Fruit fly (Drosophila melanogaster) whole organism, embryonic: Measurements from ENCODE around the gene CG5096.

Source experiments
- Aef1 ChIP-seq: fragments of 200-800 bp; sonication (Bioruptor generic); IDR thresholded peaks from 3 replicates; pipeline ENCODE4 v1.3.6; 2022; ENCODE audit warnings: missing biosample characterization, missing genetic modification characterization
- CG10321 ChIP-seq: fragments of 200-800 bp; sonication (Bioruptor generic); IDR thresholded peaks from 2 replicates; pipeline ENCODE4 v1.3.6; 2022; ENCODE audit warnings: missing biosample characterization, missing genetic modification characterization
- CG11723 ChIP-seq: fragments of 200-800 bp; sonication (Bioruptor generic); optimal IDR thresholded peaks from 2 replicates; lab custom pipeline; 2017; ENCODE audit warnings: missing biosample characterization, mild to moderate bottlenecking, missing genetic modification characterization
- CG12155 ChIP-seq: fragments of 200-800 bp; sonication (Bioruptor generic); optimal IDR thresholded peaks from 3 replicates; lab custom pipeline; 2016; ENCODE audit warnings: missing biosample characterization, missing genetic modification characterization
- CG13287 ChIP-seq: fragments of 200-800 bp; sonication (Bioruptor generic); IDR thresholded peaks from 2 replicates; pipeline ENCODE4 v1.3.6; 2022; ENCODE audit warnings: missing biosample characterization, missing genetic modification characterization; ENCODE audit not compliant: partially characterized antibody
- CG13894 ChIP-seq: fragments of 200-800 bp; sonication (Bioruptor generic); optimal IDR thresholded peaks from 3 replicates; lab custom pipeline; 2018; ENCODE audit warnings: missing biosample characterization, mild to moderate bottlenecking, missing genetic modification characterization, moderate library complexity
- CG15011 ChIP-seq: fragments of 200-800 bp; sonication (Bioruptor generic); optimal IDR thresholded peaks from 3 replicates; lab custom pipeline; 2018; ENCODE audit warnings: missing biosample characterization, mild to moderate bottlenecking, missing genetic modification characterization
- CG15601 ChIP-seq: fragments of 200-800 bp; sonication (Bioruptor generic); optimal IDR thresholded peaks from 3 replicates; lab custom pipeline; 2019; ENCODE audit warnings: missing biosample characterization, mild to moderate bottlenecking, missing genetic modification characterization, moderate library complexity
- CG17186 ChIP-seq: fragments of 200-800 bp; sonication (Bioruptor generic); optimal IDR thresholded peaks from 3 replicates; lab custom pipeline; 2017; ENCODE audit warnings: missing biosample characterization, missing genetic modification reagents, missing genetic modification characterization
- CG2116 ChIP-seq: fragments of 200-800 bp; sonication (Bioruptor generic); optimal IDR thresholded peaks from 3 replicates; lab custom pipeline; 2018; ENCODE audit warnings: missing biosample characterization, mild to moderate bottlenecking, missing genetic modification characterization
- CG2120 ChIP-seq: fragments of 200-800 bp; sonication (Bioruptor generic); optimal IDR thresholded peaks from 3 replicates; lab custom pipeline; 2016; ENCODE audit warnings: missing biosample characterization, missing genetic modification characterization
- CG2199 ChIP-seq: fragments of 200-800 bp; sonication (Bioruptor generic); IDR thresholded peaks from 3 replicates; pipeline ENCODE4 v1.3.6; 2022; ENCODE audit warnings: missing biosample characterization, missing genetic modification characterization
- CG30020 ChIP-seq: fragments of 200-800 bp; optimal IDR thresholded peaks from 2 replicates; lab custom pipeline; 2019; ENCODE audit warnings: missing biosample characterization, mild to moderate bottlenecking, missing genetic modification characterization, moderate library complexity
- CG32772 ChIP-seq: fragments of 200-800 bp; sonication (Bioruptor generic); IDR thresholded peaks from 2 replicates; pipeline ENCODE4 v1.3.6; 2022; ENCODE audit warnings: missing biosample characterization, missing genetic modification characterization
- CG3847 ChIP-seq: fragments of 200-800 bp; sonication (Bioruptor generic); IDR thresholded peaks from 2 replicates; pipeline ENCODE4 v1.3.6; 2022; ENCODE audit warnings: missing biosample characterization, missing genetic modification characterization
- CG4854 ChIP-seq: fragments of 200-800 bp; sonication (Bioruptor generic); optimal IDR thresholded peaks from 2 replicates; lab custom pipeline; 2016; ENCODE audit warnings: missing biosample characterization, missing genetic modification characterization, inconsistent platforms
- CG8944 ChIP-seq: fragments of 200-800 bp; sonication (Bioruptor generic); optimal IDR thresholded peaks from 3 replicates; lab custom pipeline; 2016; ENCODE audit warnings: missing biosample characterization, missing genetic modification characterization
- CG9797 ChIP-seq: fragments of 200-800 bp; sonication (Bioruptor generic); optimal IDR thresholded peaks from 3 replicates; lab custom pipeline; 2018; ENCODE audit warnings: missing biosample characterization, mild to moderate bottlenecking, missing genetic modification characterization
- Camta ChIP-seq: fragments of 200-800 bp; sonication (Bioruptor generic); optimal IDR thresholded peaks from 2 replicates; lab custom pipeline; 2016; ENCODE audit warnings: missing biosample characterization, missing genetic modification characterization
- CrebB ChIP-seq: fragments of 200-800 bp; sonication (Bioruptor generic); optimal IDR thresholded peaks from 3 replicates; lab custom pipeline; 2018; ENCODE audit warnings: missing biosample characterization, mild to moderate bottlenecking, missing genetic modification characterization
- Deaf1 ChIP-seq: fragments of 200-800 bp; optimal IDR thresholded peaks from 3 replicates; lab custom pipeline; 2019; ENCODE audit warnings: missing biosample characterization, mild to moderate bottlenecking, missing genetic modification characterization, moderate library complexity
- Dfd ChIP-seq, 2 experiments: fragments of >200 bp; optimal IDR thresholded peaks; 2 replicates each; lab custom pipeline; 2017; ENCODE audit warnings: missing biosample characterization in 2 of 2, missing genetic modification characterization in 2 of 2
- Dp ChIP-seq: fragments of 200-800 bp; sonication (Bioruptor generic); optimal IDR thresholded peaks from 2 replicates; lab custom pipeline; 2018; ENCODE audit warnings: missing biosample characterization, mild to moderate bottlenecking, missing genetic modification characterization, moderate library complexity
- E2f2 ChIP-seq: fragments of 200-800 bp; sonication (Bioruptor generic); IDR thresholded peaks from 2 replicates; pipeline ENCODE4 v1.3.6; 2022; ENCODE audit warnings: missing biosample characterization, missing genetic modification characterization
- Ets65A ChIP-seq: fragments of 200-800 bp; sonication (Bioruptor generic); peaks from one replicate; lab custom pipeline; 2016; ENCODE audit warnings: missing biosample characterization, missing genetic modification characterization
- Lpt ChIP-seq: fragments of >200 bp; optimal IDR thresholded peaks from 2 replicates; lab custom pipeline; 2018; ENCODE audit warnings: missing biosample characterization, missing genetic modification characterization
- Med ChIP-seq: fragments of 200-800 bp; sonication (Bioruptor generic); peaks from one replicate; lab custom pipeline; 2016; ENCODE audit warnings: missing biosample characterization, missing genetic modification characterization, mild to moderate bottlenecking, inconsistent platforms, moderate library complexity
- Mrtf ChIP-seq: fragments of 200-800 bp; sonication (Bioruptor generic); IDR thresholded peaks from 3 replicates; pipeline ENCODE4 v1.3.6; 2022; ENCODE audit warnings: missing biosample characterization, missing genetic modification characterization
- Pdp1 ChIP-seq, 2 experiments: fragments of 200-800 bp; sonication (Bioruptor generic); optimal IDR thresholded peaks; 3 replicates each; lab custom pipeline; 2016; ENCODE audit warnings: missing biosample characterization in 2 of 2, missing genetic modification characterization in 2 of 2, mild to moderate bottlenecking in 1 of 2, moderate library complexity in 1 of 2
- Trl ChIP-seq, 3 experiments: fragments of >200 bp in 2 of 3; fragments of 200-800 bp in 1 of 3; sonication (Bioruptor generic) in 1 of 3; optimal IDR thresholded peaks; 2 replicates in 1 of 3; 3 replicates in 2 of 3; lab custom pipeline; 2016 to 2017; ENCODE audit warnings: missing biosample characterization in 1 of 3, missing genetic modification characterization in 1 of 3
- bcd ChIP-seq: fragments of 200-800 bp; sonication (Bioruptor generic); optimal IDR thresholded peaks from 2 replicates; lab custom pipeline; 2017; ENCODE audit warnings: missing biosample characterization, mild to moderate bottlenecking, missing genetic modification characterization
- bigmax ChIP-seq: fragments of 200-800 bp; sonication (Bioruptor generic); optimal IDR thresholded peaks from 2 replicates; lab custom pipeline; 2018; ENCODE audit warnings: missing biosample characterization, mild to moderate bottlenecking, missing genetic modification characterization
- cg ChIP-seq: fragments of 200-800 bp; sonication (Bioruptor generic); optimal IDR thresholded peaks from 3 replicates; lab custom pipeline; 2019; ENCODE audit warnings: missing biosample characterization, mild to moderate bottlenecking, missing genetic modification characterization, moderate library complexity
- ci ChIP-seq: fragments of 200-800 bp; sonication (Bioruptor generic); IDR thresholded peaks from 3 replicates; pipeline ENCODE4 v1.3.6; 2022; ENCODE audit warnings: missing biosample characterization, missing genetic modification characterization
- croc ChIP-seq: fragments of 200-800 bp; sonication (Bioruptor generic); conservative IDR thresholded peaks from 3 replicates; pipeline ENCODE4 v1.3.6; 2022; ENCODE audit warnings: missing biosample characterization, missing genetic modification characterization
- ewg ChIP-seq: fragments of 200-800 bp; sonication (Bioruptor generic); optimal IDR thresholded peaks from 3 replicates; lab custom pipeline; 2017; ENCODE audit warnings: mild to moderate bottlenecking, missing biosample characterization, missing genetic modification reagents, missing genetic modification characterization
- exex ChIP-seq: fragments of 200-800 bp; sonication (Bioruptor generic); optimal IDR thresholded peaks from 4 replicates; lab custom pipeline; 2018; ENCODE audit warnings: missing biosample characterization, mild to moderate bottlenecking, missing genetic modification characterization, moderate library complexity
- grau ChIP-seq: fragments of 200-800 bp; optimal IDR thresholded peaks from 3 replicates; lab custom pipeline; 2019; ENCODE audit warnings: missing biosample characterization, mild to moderate bottlenecking, missing genetic modification characterization, moderate library complexity
- grn ChIP-seq: fragments of 200-800 bp; sonication (Bioruptor generic); optimal IDR thresholded peaks from 3 replicates; lab custom pipeline; 2017; ENCODE audit warnings: missing biosample characterization, missing genetic modification characterization
- insv ChIP-seq, 2 experiments: fragments of 200-800 bp; sonication (Bioruptor generic); optimal IDR thresholded peaks; 3 replicates each; lab custom pipeline; 2016 to 2018; ENCODE audit warnings: missing biosample characterization in 2 of 2, missing genetic modification characterization in 2 of 2
- lov ChIP-seq, 2 experiments: fragments of 200-800 bp in 1 of 2; fragments of >200 bp in 1 of 2; sonication (Bioruptor generic) in 1 of 2; IDR thresholded peaks in 1 of 2; optimal IDR thresholded peaks in 1 of 2; 2 replicates in 1 of 2; 3 replicates in 1 of 2; pipeline versions ENCODE4 v1.3.6 to Lab custom; 2017 to 2022; ENCODE audit warnings: missing biosample characterization in 1 of 2, missing genetic modification characterization in 1 of 2
- pan ChIP-seq, 4 experiments: fragments of >200 bp in 3 of 4; fragments of 200-800 bp in 1 of 4; sonication (Bioruptor generic) in 1 of 4; optimal IDR thresholded peaks in 3 of 4; IDR thresholded peaks in 1 of 4; 2 replicates each; pipeline versions ENCODE4 v1.3.6 to Lab custom; 2017 to 2022; ENCODE audit warnings: missing biosample characterization in 2 of 4, missing genetic modification characterization in 2 of 4, mixed read lengths in 1 of 4
- pros ChIP-seq: fragments of 200-800 bp; sonication (Bioruptor generic); optimal IDR thresholded peaks from 3 replicates; lab custom pipeline; 2019; ENCODE audit warnings: missing biosample characterization, mild to moderate bottlenecking, missing genetic modification characterization, moderate library complexity
- tap ChIP-seq: fragments of 200-800 bp; optimal IDR thresholded peaks from 3 replicates; lab custom pipeline; 2019; ENCODE audit warnings: missing biosample characterization, mild to moderate bottlenecking, missing genetic modification characterization, moderate library complexity

CG5096 gene

DNA sequence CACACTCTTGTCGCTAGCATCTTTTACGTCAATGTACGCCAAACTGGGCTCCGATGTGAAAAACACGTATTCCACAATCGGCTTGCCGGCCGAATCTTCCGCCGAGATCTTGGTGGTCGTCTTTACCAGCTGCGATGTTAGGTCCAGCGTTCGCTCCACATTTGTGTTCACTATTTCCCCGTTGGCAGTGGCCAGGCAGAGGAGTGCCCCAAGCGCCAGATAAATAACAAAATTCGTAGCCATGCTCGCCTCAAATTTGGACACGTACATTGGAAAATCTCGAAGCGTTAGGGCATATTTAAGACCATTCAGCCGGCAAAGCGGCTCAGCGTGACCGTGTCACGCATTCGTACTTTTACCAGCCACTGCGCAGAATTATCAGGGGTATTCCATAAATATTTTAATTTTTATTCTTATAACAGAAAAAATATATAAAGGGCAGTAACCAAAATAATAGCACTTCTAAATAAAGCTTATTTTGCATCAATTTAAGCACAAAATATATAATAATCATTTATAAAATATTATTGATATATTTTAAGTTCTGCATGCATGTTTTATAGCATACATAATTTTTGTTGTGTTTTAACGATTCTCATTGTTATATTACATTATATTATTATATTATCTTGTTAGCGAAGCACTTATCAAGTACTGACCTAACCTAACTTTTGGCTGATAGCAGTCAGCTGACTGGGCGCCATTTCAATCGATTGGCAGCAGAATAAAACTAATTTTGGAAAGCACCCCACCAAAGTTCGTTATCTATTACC lies 6.4 kb upstream of the CG5096 start, which contains the start of the genes CG33303 and dpr19 (continued):
- peak; percentile 31 for TF ChIP-seq ewg (GFP tag; lab: Kevin White, UChicago)
- no peak for TF ChIP-seq exex (tag; lab: Kevin White, UChicago)
- peak; percentile 72 for TF ChIP-seq CG13894 (tag; lab: Kevin White, UChicago)
- TF ChIP-seq CG17186 (GFP tag; lab: Kevin White, UChicago): no peak
- TF ChIP-seq CG8944 (GFP tag; lab: Kevin White, UChicago): no peak
- TF ChIP-seq CG2120: peak; percentile 27
- TF ChIP-seq CG15601 (tag; lab: Kevin White, UChicago): peak; percentile 86
- TF ChIP-seq CG11723 (GFP tag; lab: Kevin White, UChicago): peak; percentile 9
- peak; percentile 50 for TF ChIP-seq CG12155
- no peak for TF ChIP-seq CG2199 (GFP tag; lab: Robert Waterston, UW)
- TF ChIP-seq Mrtf: no peak
- peak; percentile 49 for TF ChIP-seq CG15011 (GFP tag; lab: Kevin White, UChicago)
- TF ChIP-seq ci (GFP tag; lab: Robert Waterston, UW): peak; percentile 73; the same call in 2 of the 3 replicates
- peak; percentile 76 for TF ChIP-seq tap (tag; lab: Kevin White, UChicago)
- no peak; the same call in 2 of the 3 replicates for TF ChIP-seq Aef1 (GFP tag; lab: Robert Waterston, UW)
- TF ChIP-seq bcd: peak; percentile 65
- peak; percentile 29 for TF ChIP-seq CrebB (tag; lab: Kevin White, UChicago)

DNA sequence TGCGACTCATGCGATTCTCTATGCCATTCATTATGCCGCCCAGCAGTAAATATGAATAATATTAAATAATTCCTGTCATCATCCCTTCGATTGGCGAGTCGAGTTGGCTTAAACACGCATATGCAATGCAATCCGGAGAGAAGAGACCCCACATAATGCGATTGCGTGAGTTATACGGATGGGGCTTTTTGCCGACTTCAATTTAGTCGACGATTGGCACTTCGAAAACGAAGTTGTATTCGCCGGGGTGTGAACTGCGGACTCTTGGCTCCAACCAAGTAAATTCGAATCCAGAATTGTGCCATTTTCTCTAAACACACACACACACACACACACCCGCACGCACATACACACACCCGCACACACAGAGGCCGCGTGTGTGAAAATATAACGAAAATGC lies 5.8 kb upstream of the CG5096 start:
- TF ChIP-seq Pdp1 (GFP tag; optimal IDR thresholded peaks at IDR 0.05; lab: Kevin White, UChicago): peak in 1 of 2 experiments; percentile 40
- peak; percentile 90 for TF ChIP-seq ewg (GFP tag; lab: Kevin White, UChicago)
- TF ChIP-seq grau (tag; lab: Kevin White, UChicago): no peak
- TF ChIP-seq CG32772: no peak
- TF ChIP-seq Trl (optimal IDR thresholded peaks at IDR 0.05; lab: Kevin White, UChicago): no peak
- TF ChIP-seq Trl (GFP tag; optimal IDR thresholded peaks at IDR 0.05; lab: Kevin White, UChicago): peak; percentile 1
- TF ChIP-seq pros (GFP tag; lab: Kevin White, UChicago): no peak
- TF ChIP-seq CG10321: no peak
- TF ChIP-seq CG3847 (GFP tag; lab: Robert Waterston, UW): no peak
- no peak for TF ChIP-seq CG4854 (GFP tag; lab: Kevin White, UChicago)
- peak; percentile 83 for TF ChIP-seq Deaf1 (tag; lab: Kevin White, UChicago)
- peak in 1 of 2 experiments; percentile 8 for TF ChIP-seq Dfd (GFP tag; optimal IDR thresholded peaks at IDR 0.05; lab: Kevin White, UChicago)
- peak; percentile 65 for TF ChIP-seq cg (GFP tag; lab: Kevin White, UChicago)

DNA sequence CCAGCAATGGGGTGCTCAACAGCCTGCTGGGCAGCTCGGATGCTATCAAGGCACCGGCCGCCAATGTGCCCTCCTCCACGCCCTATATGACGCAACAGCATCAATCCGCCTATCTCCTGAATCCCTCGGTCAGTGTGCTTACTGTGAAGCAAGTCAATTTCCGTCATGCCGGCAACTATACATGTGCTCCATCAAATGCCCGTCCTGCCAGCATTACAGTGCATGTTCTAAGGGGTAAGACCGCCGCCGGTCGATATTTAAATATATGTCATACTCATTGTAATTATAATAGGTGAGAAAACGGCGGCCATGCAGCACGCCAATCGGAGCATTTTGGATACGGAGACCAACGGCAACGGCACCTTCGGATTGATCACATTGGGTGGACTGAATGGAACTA lies 3.4 kb upstream of the CG5096 start:
- no peak for TF ChIP-seq pan (optimal IDR thresholded peaks at IDR 0.05; lab: Kevin White, UChicago)
- TF ChIP-seq pan (GFP tag; optimal IDR thresholded peaks at IDR 0.05 in 1 of 2, IDR thresholded peaks at IDR 0.05 in 1 of 2): peak in 1 of 2 experiments; percentile 17
- TF ChIP-seq croc (GFP tag; lab: Robert Waterston, UW): no peak
- peak; percentile 88 for TF ChIP-seq Ets65A
- peak; percentile 63 for TF ChIP-seq Med (GFP tag; lab: Kevin White, UChicago)

DNA sequence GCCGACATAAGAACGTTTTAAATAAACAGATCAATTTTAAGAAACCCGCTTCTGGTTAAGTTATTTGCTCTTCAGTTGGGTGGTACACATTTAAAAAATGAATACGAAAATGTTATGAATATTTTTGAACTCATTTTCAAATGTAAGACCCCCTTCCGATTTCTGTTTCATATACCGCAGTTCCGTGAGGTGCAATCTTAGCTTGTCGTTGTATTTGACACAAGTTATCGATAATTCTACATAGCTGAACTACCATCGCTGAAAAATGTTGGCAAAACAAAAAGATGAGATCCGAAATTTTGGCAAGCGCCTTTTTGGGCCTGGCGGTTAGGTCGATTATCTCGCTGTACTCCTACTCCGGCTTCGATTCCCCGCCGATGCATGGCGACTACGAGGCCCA lies 2.2 kb upstream of the CG5096 start, which contains the start of gene gny:
Gene gny (plus strand): TSS at position 239 of the 400 bp plus-strand sequence.
- TF ChIP-seq Camta (no peak), CG10321 (no peak), grn (GFP tag; lab: Kevin White, UChicago) (no peak), insv (GFP tag; optimal IDR thresholded peaks at IDR 0.05; lab: Kevin White, UChicago) (no peak), CG13287 (peak; percentile 42; the same call in 1 of the 2 replicates), CG9797 (GFP tag; lab: Kevin White, UChicago) (peak; percentile 11), Lpt (GFP tag; lab: Kevin White, UChicago) (no peak), Dp (GFP tag; lab: Kevin White, UChicago) (peak; percentile 74), E2f2 (GFP tag; lab: Robert Waterston, UW) (peak; percentile 77), CG2116 (GFP tag; lab: Kevin White, UChicago) (peak; percentile 35), CG30020 (tag; lab: Kevin White, UChicago) (peak; percentile 97), lov (optimal IDR thresholded peaks at IDR 0.05; lab: Kevin White, UChicago) (no peak), lov (GFP tag; IDR thresholded peaks at IDR 0.05; lab: Robert Waterston, UW) (no peak), bigmax (GFP tag; lab: Kevin White, UChicago) (no peak)
